Worm (Caenorhabditis elegans) whole organism, late embryonic: Measurements from ENCODE around the gene ZK355.8.

ENCODE experiments used
- C08G9.2 ChIP-seq: sonication (generic microtip); optimal IDR thresholded peaks from 2 replicates; lab custom pipeline; 2016; ENCODE audit warnings: mild to moderate bottlenecking, missing genetic modification characterization, moderate library complexity, missing compliant biosample characterization
- C38D4.7 ChIP-seq: fragments of 200-800 bp; sonication (Bioruptor generic); optimal IDR thresholded peaks from 2 replicates; lab custom pipeline; 2018; ENCODE audit warnings: mild to moderate bottlenecking, missing genetic modification characterization, moderate library complexity, missing compliant biosample characterization
- Y22D7AL.16 ChIP-seq: sonication (generic microtip); optimal IDR thresholded peaks from 2 replicates; lab custom pipeline; 2016; ENCODE audit warnings: missing genetic modification characterization, missing compliant biosample characterization
- ahr-1 ChIP-seq: sonication (generic microtip); optimal IDR thresholded peaks from 2 replicates; lab custom pipeline; 2016; ENCODE audit warnings: missing genetic modification characterization, missing compliant biosample characterization
- ama-1 ChIP-seq: fragments of 150-350 bp; optimal IDR thresholded peaks from 2 replicates; lab custom pipeline; 2014
- ceh-19 ChIP-seq: fragments of 200-800 bp; sonication (Bioruptor generic); optimal IDR thresholded peaks from 2 replicates; lab custom pipeline; 2018; ENCODE audit warnings: mild to moderate bottlenecking, missing genetic modification characterization, missing compliant biosample characterization
- ceh-2 ChIP-seq: sonication (generic microtip); optimal IDR thresholded peaks from 2 replicates; lab custom pipeline; 2016; ENCODE audit warnings: missing genotype, missing genetic modification characterization, missing compliant biosample characterization
- ceh-45 ChIP-seq: fragments of 200-800 bp; sonication (Bioruptor generic); IDR thresholded peaks from 2 replicates; pipeline ENCODE4 v1.3.6; 2022; ENCODE audit warnings: missing genetic modification reagents, missing genetic modification characterization, missing compliant biosample characterization
- ceh-9 ChIP-seq: sonication (generic microtip); optimal IDR thresholded peaks from 2 replicates; lab custom pipeline; 2016; ENCODE audit warnings: mild to moderate bottlenecking, missing genetic modification characterization, inconsistent platforms, missing compliant biosample characterization
- dve-1 ChIP-seq: sonication (generic microtip); optimal IDR thresholded peaks from 2 replicates; lab custom pipeline; 2017; ENCODE audit warnings: antibody characterized with exemption, mild to moderate bottlenecking, missing genetic modification characterization, missing compliant biosample characterization
- elt-2 ChIP-seq: sonication (generic microtip); optimal IDR thresholded peaks from 2 replicates; lab custom pipeline; 2016; ENCODE audit warnings: missing genetic modification reagents, missing genetic modification characterization, missing compliant biosample characterization
- ets-4 ChIP-seq: sonication (generic microtip); optimal IDR thresholded peaks from 2 replicates; lab custom pipeline; 2016; ENCODE audit warnings: missing genetic modification characterization, missing compliant biosample characterization
- eyg-1 ChIP-seq: sonication (generic microtip); optimal IDR thresholded peaks from 2 replicates; lab custom pipeline; 2016; ENCODE audit warnings: missing genotype, missing genetic modification characterization, missing compliant biosample characterization
- fax-1 ChIP-seq: sonication (generic microtip); optimal IDR thresholded peaks from 2 replicates; lab custom pipeline; 2016; ENCODE audit warnings: missing genotype, missing genetic modification characterization, missing compliant biosample characterization
- fkh-10 ChIP-seq: fragments of 150-350 bp; optimal IDR thresholded peaks from 2 replicates; lab custom pipeline; 2014; ENCODE audit warnings: missing biosample characterization, missing genetic modification reagents, missing genetic modification characterization
- gmeb-2 ChIP-seq: sonication (generic microtip); optimal IDR thresholded peaks from 2 replicates; lab custom pipeline; 2016; ENCODE audit warnings: missing genetic modification characterization, inconsistent platforms, missing compliant biosample characterization
- hlh-13 ChIP-seq: fragments of 200-800 bp; sonication (Bioruptor generic); optimal IDR thresholded peaks from 2 replicates; lab custom pipeline; 2018; ENCODE audit warnings: mild to moderate bottlenecking, missing genetic modification characterization, missing compliant biosample characterization
- hlh-15 ChIP-seq: sonication (generic microtip); optimal IDR thresholded peaks from 2 replicates; lab custom pipeline; 2016; ENCODE audit warnings: missing genetic modification characterization, missing compliant biosample characterization
- hlh-30 ChIP-seq: sonication (generic microtip); optimal IDR thresholded peaks from 2 replicates; lab custom pipeline; 2017; ENCODE audit warnings: antibody characterized with exemption, missing genetic modification characterization, missing compliant biosample characterization; ENCODE audit not compliant: insufficient read depth
- hlh-8 ChIP-seq: sonication (generic microtip); optimal IDR thresholded peaks from 2 replicates; lab custom pipeline; 2016; ENCODE audit warnings: missing genotype, missing genetic modification characterization, missing compliant biosample characterization
- lim-6 ChIP-seq: sonication (generic microtip); optimal IDR thresholded peaks from 2 replicates; lab custom pipeline; 2016; ENCODE audit warnings: missing genetic modification characterization, missing compliant biosample characterization
- madf-2 ChIP-seq: sonication (generic microtip); optimal IDR thresholded peaks from 2 replicates; lab custom pipeline; 2017; ENCODE audit warnings: missing genetic modification characterization, missing compliant biosample characterization
- nfya-1 ChIP-seq: sonication (generic microtip); optimal IDR thresholded peaks from 2 replicates; lab custom pipeline; 2017; ENCODE audit warnings: missing genetic modification characterization, mild to moderate bottlenecking, missing compliant biosample characterization, antibody characterized with exemption, moderate library complexity
- nhr-232 ChIP-seq: sonication (generic microtip); optimal IDR thresholded peaks from 2 replicates; lab custom pipeline; 2016; ENCODE audit warnings: missing genetic modification characterization, missing compliant biosample characterization
- npax-4 ChIP-seq: sonication (generic microtip); optimal IDR thresholded peaks from 2 replicates; lab custom pipeline; 2016; ENCODE audit warnings: missing genetic modification characterization, missing compliant biosample characterization
- odd-2 ChIP-seq: sonication (generic microtip); optimal IDR thresholded peaks from 2 replicates; lab custom pipeline; 2017; ENCODE audit warnings: antibody characterized with exemption, mild to moderate bottlenecking, missing genetic modification characterization, missing compliant biosample characterization
- pat-9 ChIP-seq: fragments of 200-800 bp; sonication (Bioruptor generic); optimal IDR thresholded peaks from 2 replicates; lab custom pipeline; 2018; ENCODE audit warnings: mild to moderate bottlenecking, missing genetic modification characterization, moderate library complexity, missing compliant biosample characterization
- pha-4 ChIP-seq: fragments of 150-350 bp; optimal IDR thresholded peaks from 2 replicates; lab custom pipeline; 2018; ENCODE audit warnings: missing biosample characterization, missing genetic modification reagents, missing genetic modification characterization
- pros-1 ChIP-seq: fragments of 150-350 bp; optimal IDR thresholded peaks from 2 replicates; lab custom pipeline; 2014; ENCODE audit warnings: missing biosample characterization, missing genetic modification reagents, missing genetic modification characterization
- ref-2 ChIP-seq: sonication (generic microtip); optimal IDR thresholded peaks from 2 replicates; lab custom pipeline; 2016; ENCODE audit warnings: missing genetic modification characterization, missing compliant biosample characterization
- sox-2 ChIP-seq: fragments of 200-800 bp; sonication (Bioruptor generic); IDR thresholded peaks from 2 replicates; pipeline ENCODE4 v1.3.6; 2022; ENCODE audit warnings: missing genetic modification reagents, missing genetic modification characterization, missing compliant biosample characterization
- sox-4 ChIP-seq: sonication (generic microtip); optimal IDR thresholded peaks from 2 replicates; lab custom pipeline; 2017; ENCODE audit warnings: mild to moderate bottlenecking, missing genetic modification characterization, inconsistent platforms, missing compliant biosample characterization
- syd-9 ChIP-seq: sonication (generic microtip); optimal IDR thresholded peaks from 2 replicates; lab custom pipeline; 2016; ENCODE audit warnings: mild to moderate bottlenecking, missing genetic modification characterization, moderate library complexity, missing compliant biosample characterization
- tbx-7 ChIP-seq: sonication (generic microtip); optimal IDR thresholded peaks from 2 replicates; lab custom pipeline; 2016; ENCODE audit warnings: missing genotype, missing genetic modification characterization, missing compliant biosample characterization
- ttx-3 ChIP-seq: sonication (generic microtip); optimal IDR thresholded peaks from 2 replicates; lab custom pipeline; 2016; ENCODE audit warnings: missing genetic modification reagents, missing genetic modification characterization, missing compliant biosample characterization
- unc-42 ChIP-seq: sonication (generic microtip); optimal IDR thresholded peaks from 2 replicates; lab custom pipeline; 2016; ENCODE audit warnings: missing genotype, missing genetic modification characterization, missing compliant biosample characterization
- unc-86 ChIP-seq: sonication (generic microtip); optimal IDR thresholded peaks from 2 replicates; lab custom pipeline; 2016; ENCODE audit warnings: missing genetic modification characterization, missing compliant biosample characterization
- zip-5 ChIP-seq: sonication (generic microtip); optimal IDR thresholded peaks from 2 replicates; lab custom pipeline; 2016; ENCODE audit warnings: missing genetic modification characterization, missing compliant biosample characterization

ZK355.8 gene

ce11 chrII:2962531-2963164 is 35.0 kb downstream of the ZK355.8 start:
- TF ChIP-seq fkh-10 (GFP tag; lab: Kevin White, UChicago) = no peak
- no peak for TF ChIP-seq lim-6 (tag; lab: Kevin White, UChicago)
- TF ChIP-seq ceh-2 (tag; lab: Kevin White, UChicago) = no peak
- no peak for TF ChIP-seq hlh-13 (GFP tag; lab: Kevin White, UChicago)
- TF ChIP-seq fax-1 (tag; lab: Kevin White, UChicago) = no peak
- TF ChIP-seq hlh-15 (tag; lab: Kevin White, UChicago) = no peak
- TF ChIP-seq npax-4 (tag; lab: Kevin White, UChicago) = no peak
- TF ChIP-seq unc-86 (tag; lab: Kevin White, UChicago) = no peak
- no peak for TF ChIP-seq elt-2 (tag; lab: Kevin White, UChicago)
- no peak for TF ChIP-seq ahr-1
- TF ChIP-seq nfya-1 (tag; lab: Kevin White, UChicago) = no peak
- TF ChIP-seq tbx-7 (tag; lab: Kevin White, UChicago) = no peak
- TF ChIP-seq hlh-30 (tag; lab: Kevin White, UChicago) = peak; percentile 69
- TF ChIP-seq unc-42 = peak; percentile 64
- no peak for TF ChIP-seq sox-4 (tag; lab: Kevin White, UChicago)
- TF ChIP-seq nhr-232 = no peak
- no peak for TF ChIP-seq eyg-1

- TF ChIP-seq ceh-9 (no peak), eyg-1 (no peak), ref-2 (tag; lab: Kevin White, UChicago) (no peak), zip-5 (no peak)
These were observed 36.0 kb downstream of the ZK355.8 start for ce11 chrII:2963619-2964018.

DNA sequence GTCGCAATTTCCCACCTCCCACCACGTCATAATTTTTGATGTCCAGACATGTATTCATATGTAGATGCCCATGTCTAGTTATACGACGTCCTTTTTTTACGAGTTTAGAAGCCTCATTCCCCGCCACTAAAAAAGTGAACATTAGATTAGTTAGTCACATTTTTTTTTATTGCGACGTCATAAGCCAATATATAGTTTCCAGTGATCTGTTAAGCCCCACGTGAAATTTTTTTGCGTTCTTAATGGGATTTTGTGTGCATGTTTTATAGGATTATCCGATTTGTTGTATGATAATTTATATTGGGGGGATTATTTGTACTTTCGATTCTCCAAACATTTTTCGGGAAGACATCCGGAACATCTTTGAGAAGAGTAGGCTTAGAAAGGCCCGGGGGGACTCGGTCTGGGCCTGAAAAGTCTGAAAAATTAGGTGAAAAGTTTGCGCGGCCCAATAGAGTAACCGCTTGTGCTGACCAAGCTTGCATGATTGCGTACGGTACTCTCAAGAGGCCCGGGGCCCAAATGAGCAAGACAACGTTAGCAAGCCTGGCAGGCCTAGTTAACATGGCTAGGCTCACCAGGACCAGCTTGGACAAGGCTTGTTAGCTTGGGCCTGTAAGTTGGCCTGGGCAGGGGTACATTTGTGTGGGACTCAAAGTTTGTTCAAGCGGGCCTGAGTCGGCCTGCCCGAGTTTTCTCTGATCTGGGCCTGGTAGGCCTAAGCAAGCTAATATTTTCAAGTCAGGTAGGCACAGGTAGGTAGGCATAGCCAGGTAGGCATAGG is 37.8 kb downstream of the ZK355.8 start:
- TF ChIP-seq hlh-8 (no peak), unc-42 (no peak), ceh-19 (GFP tag; lab: Kevin White, UChicago) (no peak), npax-4 (tag; lab: Kevin White, UChicago) (no peak), lim-6 (tag; lab: Kevin White, UChicago) (no peak), Y22D7AL.16 (tag; lab: Kevin White, UChicago) (no peak), fax-1 (tag; lab: Kevin White, UChicago) (no peak), pat-9 (tag; lab: Kevin White, UChicago) (no peak), C38D4.7 (no peak), dve-1 (tag; lab: Kevin White, UChicago) (no peak), C08G9.2 (no peak), syd-9 (no peak), hlh-13 (GFP tag; lab: Kevin White, UChicago) (no peak), ceh-45 (no peak), pros-1 (tag; lab: Kevin White, UChicago) (no peak), sox-2 (GFP tag; lab: Robert Waterston, UW) (no peak), ets-4 (tag; lab: Kevin White, UChicago) (no peak)

DNA sequence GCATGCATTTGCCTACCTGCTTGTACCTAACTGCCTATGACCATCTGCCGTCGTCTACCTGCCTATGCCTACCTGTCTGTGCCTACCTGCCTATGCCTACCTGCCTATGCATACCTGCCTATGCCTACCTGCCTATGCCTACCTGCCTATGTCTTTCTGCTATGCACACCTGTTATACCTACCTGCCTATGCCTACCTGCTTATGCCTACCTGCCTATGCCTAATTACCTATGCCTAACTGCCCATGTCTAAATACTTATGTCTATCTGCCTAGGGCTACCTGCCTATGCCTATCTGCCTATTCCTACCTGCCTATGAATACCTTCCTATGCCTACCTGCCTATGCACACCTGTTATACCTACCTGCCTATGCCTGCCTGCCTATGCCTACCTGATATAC is 38.7 kb downstream of the ZK355.8 start:
- TF ChIP-seq ets-4 (tag; lab: Kevin White, UChicago) (no peak), unc-42 (peak; percentile 1), gmeb-2 (tag; lab: Kevin White, UChicago) (no peak)

ce11 chrII:2967064-2967463 is 39.5 kb downstream of the ZK355.8 start:
- TF ChIP-seq eyg-1 = no peak
- TF ChIP-seq tbx-7 (tag; lab: Kevin White, UChicago) = no peak
- TF ChIP-seq pha-4 (tag; lab: Kevin White, UChicago) = no peak
- no peak for TF ChIP-seq ceh-19 (GFP tag; lab: Kevin White, UChicago)
- TF ChIP-seq odd-2 (tag; lab: Kevin White, UChicago) = no peak
- TF ChIP-seq ttx-3 = no peak
- no peak for TF ChIP-seq ama-1 (lab: Kevin White, UChicago)
- no peak for TF ChIP-seq ceh-2 (tag; lab: Kevin White, UChicago)
- TF ChIP-seq madf-2 = no peak
